Worm (Caenorhabditis elegans) whole organism, mixed stage, embryonic: Measurements from ENCODE around the gene gur-4.

ENCODE experiments used
- ceh-83 ChIP-seq: fragments of 200-800 bp; sonication (Bioruptor generic); optimal IDR thresholded peaks from 2 replicates; lab custom pipeline; 2018; ENCODE audit warnings: mild to moderate bottlenecking, missing genetic modification characterization, missing compliant biosample characterization
- ces-1 ChIP-seq: fragments of 150-350 bp; optimal IDR thresholded peaks from 2 replicates; lab custom pipeline; 2014; ENCODE audit warnings: missing biosample characterization, missing genetic modification reagents, missing genetic modification characterization
- lin-13 ChIP-seq: fragments of 150-350 bp; optimal IDR thresholded peaks from 2 replicates; lab custom pipeline; 2014; ENCODE audit warnings: missing biosample characterization, missing genetic modification characterization
- lsy-2 ChIP-seq: fragments of 150-350 bp; optimal IDR thresholded peaks from 2 replicates; lab custom pipeline; 2014; ENCODE audit warnings: missing biosample characterization, missing genetic modification characterization
- mls-2 ChIP-seq: sonication (generic microtip); optimal IDR thresholded peaks from 2 replicates; lab custom pipeline; 2016; ENCODE audit warnings: mild to moderate bottlenecking, missing genetic modification characterization, moderate library complexity, missing compliant biosample characterization
- nhr-237 ChIP-seq: fragments of 150-350 bp; optimal IDR thresholded peaks from 2 replicates; lab custom pipeline; 2014; ENCODE audit warnings: missing biosample characterization, missing genetic modification characterization
- nhr-76 ChIP-seq: sonication (generic microtip); optimal IDR thresholded peaks from 2 replicates; lab custom pipeline; 2017; ENCODE audit warnings: missing biosample characterization, missing genetic modification characterization
- pha-4 ChIP-seq: fragments of 150-350 bp; optimal IDR thresholded peaks from 2 replicates; lab custom pipeline; 2018; ENCODE audit warnings: missing biosample characterization, missing genetic modification reagents, missing genetic modification characterization
- snpc-4 ChIP-seq: fragments of 150-350 bp; optimal IDR thresholded peaks from 2 replicates; lab custom pipeline; 2014; ENCODE audit warnings: missing biosample characterization, missing genetic modification characterization
- sptf-1 ChIP-seq: sonication (generic microtip); optimal IDR thresholded peaks from 2 replicates; lab custom pipeline; 2017; ENCODE audit warnings: mild to moderate bottlenecking, missing genetic modification characterization, moderate library complexity, missing compliant biosample characterization
- unc-62 ChIP-seq: fragments of 150-350 bp; optimal IDR thresholded peaks from 2 replicates; lab custom pipeline; 2014; ENCODE audit warnings: missing biosample characterization, missing genetic modification reagents, missing genetic modification characterization
- ztf-11 ChIP-seq: fragments of 150-350 bp; optimal IDR thresholded peaks from 2 replicates; lab custom pipeline; 2014; ENCODE audit warnings: missing biosample characterization, missing genetic modification characterization

- TF ChIP-seq nhr-76 (tag; lab: Kevin White, UChicago) (no peak), nhr-237 (no peak), snpc-4 (tag; lab: Kevin White, UChicago) (no peak), unc-62 (GFP tag; lab: Kevin White, UChicago) (no peak), ceh-83 (GFP tag; lab: Kevin White, UChicago) (no peak), sptf-1 (no peak), lsy-2 (tag; lab: Kevin White, UChicago) (no peak), mls-2 (tag; lab: Kevin White, UChicago) (no peak), ces-1 (GFP tag; lab: Kevin White, UChicago) (no peak), ztf-11 (tag; lab: Kevin White, UChicago) (no peak), lin-13 (tag; lab: Kevin White, UChicago) (no peak), pha-4 (tag; lab: Kevin White, UChicago) (no peak)
These were observed 48.9 kb upstream of the gur-4 start for ce11 chrII:14055717-14056116.
